Fruit fly (Drosophila melanogaster): ENCODE results near the gene CG4022.

DNA sequence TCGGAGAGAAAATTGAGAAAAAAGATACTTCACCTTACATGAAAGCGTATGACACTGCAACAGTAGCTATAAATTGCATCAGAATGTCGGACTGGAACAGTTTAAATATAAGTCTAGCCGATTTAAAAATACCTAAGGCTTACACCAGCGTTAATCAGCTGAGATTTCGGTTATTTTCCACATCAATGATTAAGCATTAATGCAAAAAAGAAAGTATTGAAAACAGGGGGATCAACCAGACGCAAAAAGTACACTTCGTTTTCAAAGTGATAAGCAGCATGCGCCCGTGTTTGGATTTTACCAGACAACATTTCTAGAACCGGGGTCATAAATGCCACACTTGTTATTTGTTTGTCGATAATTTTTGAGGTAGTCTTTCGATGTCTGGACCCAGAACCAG, 11.5 kb upstream of the CG4022 start:
- TF ChIP-seq CG17806 (tag; optimal IDR thresholded peaks at IDR 0.05) (no peak), CG10348 (GFP tag; IDR thresholded peaks at IDR 0.05) (no peak), CG13204 (GFP tag; optimal IDR thresholded peaks at IDR 0.05) (no peak), CG34367 (tag; optimal IDR thresholded peaks at IDR 0.05) (no peak), gl (tag; optimal IDR thresholded peaks at IDR 0.05) (no peak), CG9948 (tag; optimal IDR thresholded peaks at IDR 0.05) (no peak), CG15710 (tag; optimal IDR thresholded peaks at IDR 0.05) (no peak), CG4496 (GFP tag; IDR thresholded peaks at IDR 0.05) (no peak), Pif1B (GFP tag; optimal IDR thresholded peaks at IDR 0.05) (no peak), Ets98B (GFP tag; IDR thresholded peaks at IDR 0.05) (no peak)
